Fruit fly (Drosophila melanogaster): ENCODE results near the gene tplus3b.

- TF ChIP-seq CG31627 (GFP tag; optimal IDR thresholded peaks at IDR 0.05): no peak
- no peak for TF ChIP-seq Blimp-1 (GFP tag; optimal IDR thresholded peaks at IDR 0.05)
- TF ChIP-seq achi (GFP tag; optimal IDR thresholded peaks at IDR 0.05): no peak
- TF ChIP-seq CG6854 (GFP tag; optimal IDR thresholded peaks at IDR 0.05): no peak
- no peak for TF ChIP-seq CG15336 (GFP tag; IDR thresholded peaks at IDR 0.05)
- no peak for TF ChIP-seq Hr38 (GFP tag; optimal IDR thresholded peaks at IDR 0.05)
- TF ChIP-seq fd59A (GFP tag; optimal IDR thresholded peaks at IDR 0.05): no peak
- no peak for TF ChIP-seq fd85E (GFP tag; optimal IDR thresholded peaks at IDR 0.05)
- TF ChIP-seq Gug (GFP tag; IDR thresholded peaks at IDR 0.05): no peak
- TF ChIP-seq CG1621 (tag; optimal IDR thresholded peaks at IDR 0.05): no peak
- TF ChIP-seq OdsH (GFP tag; optimal IDR thresholded peaks at IDR 0.05): no peak
- TF ChIP-seq CG16779 (tag; optimal IDR thresholded peaks at IDR 0.05): no peak
These were observed 1.2 kb upstream of the tplus3b start, which contains the start of gene CG15219 for dm6 chr2L:22105412-22105811.

Measured in whole organism, prepupa.